Fruit fly (Drosophila melanogaster) whole organism, embryonic: ENCODE data around the gene CG14995.

Experiments used
- Atf3 ChIP-seq: fragments of 200-800 bp; sonication (Bioruptor generic); optimal IDR thresholded peaks from 3 replicates; lab custom pipeline; 2016; ENCODE audit warnings: missing biosample characterization, missing genetic modification characterization
- BEAF-32 ChIP-seq: fragments of 200-800 bp; sonication (Bioruptor generic); optimal IDR thresholded peaks from 3 replicates; lab custom pipeline; 2017; ENCODE audit warnings: missing biosample characterization, missing genetic modification characterization, mild to moderate bottlenecking, moderate library complexity, missing genetic modification reagents
- CG12155 ChIP-seq: fragments of 200-800 bp; sonication (Bioruptor generic); optimal IDR thresholded peaks from 3 replicates; lab custom pipeline; 2016; ENCODE audit warnings: missing biosample characterization, missing genetic modification characterization
- CG13894 ChIP-seq: fragments of 200-800 bp; sonication (Bioruptor generic); optimal IDR thresholded peaks from 3 replicates; lab custom pipeline; 2018; ENCODE audit warnings: missing biosample characterization, mild to moderate bottlenecking, missing genetic modification characterization, moderate library complexity
- CG14860 ChIP-seq: fragments of 200-800 bp; sonication (Bioruptor generic); IDR thresholded peaks from 3 replicates; pipeline ENCODE4 v1.3.6; 2022; ENCODE audit warnings: missing biosample characterization, missing genetic modification characterization; ENCODE audit not compliant: partially characterized antibody
- CG15479 ChIP-seq: fragments of 200-800 bp; sonication (Bioruptor generic); optimal IDR thresholded peaks from 3 replicates; lab custom pipeline; 2019; ENCODE audit warnings: missing biosample characterization, mild to moderate bottlenecking, missing genetic modification characterization, moderate library complexity
- CG18476 ChIP-seq: fragments of 200-800 bp; sonication (Bioruptor generic); optimal IDR thresholded peaks from 2 replicates; lab custom pipeline; 2016; ENCODE audit warnings: missing biosample characterization, mild to moderate bottlenecking, missing genetic modification characterization
- CG2116 ChIP-seq: fragments of 200-800 bp; sonication (Bioruptor generic); optimal IDR thresholded peaks from 3 replicates; lab custom pipeline; 2018; ENCODE audit warnings: missing biosample characterization, mild to moderate bottlenecking, missing genetic modification characterization
- CG30020 ChIP-seq: fragments of 200-800 bp; optimal IDR thresholded peaks from 2 replicates; lab custom pipeline; 2019; ENCODE audit warnings: missing biosample characterization, mild to moderate bottlenecking, missing genetic modification characterization, moderate library complexity
- CG30431 ChIP-seq: fragments of 200-800 bp; sonication (Bioruptor generic); optimal IDR thresholded peaks from 2 replicates; lab custom pipeline; 2017; ENCODE audit warnings: missing biosample characterization, missing genetic modification characterization
- CG31388 ChIP-seq: fragments of 200-800 bp; sonication (Bioruptor generic); optimal IDR thresholded peaks from 2 replicates; lab custom pipeline; 2016; ENCODE audit warnings: missing biosample characterization, missing genetic modification characterization
- CG34224 ChIP-seq: fragments of 200-800 bp; sonication (Bioruptor generic); IDR thresholded peaks from 3 replicates; pipeline ENCODE4 v1.3.6; 2022; ENCODE audit warnings: missing biosample characterization, missing genetic modification characterization; ENCODE audit not compliant: partially characterized antibody
- CG4404 ChIP-seq: fragments of 200-800 bp; sonication (Bioruptor generic); IDR thresholded peaks from 2 replicates; pipeline ENCODE4 v1.3.6; 2022; ENCODE audit warnings: missing biosample characterization, missing genetic modification characterization
- CG8765 ChIP-seq: fragments of 200-800 bp; sonication (Bioruptor generic); IDR thresholded peaks from 2 replicates; pipeline ENCODE4 v1.3.6; 2022; ENCODE audit warnings: missing biosample characterization, missing genetic modification characterization
- CG9215 ChIP-seq: fragments of 200-800 bp; sonication (Bioruptor generic); IDR thresholded peaks from 2 replicates; pipeline ENCODE4 v1.3.6; 2022; ENCODE audit warnings: missing biosample characterization, missing genetic modification characterization
- CG9609 ChIP-seq: fragments of 200-800 bp; sonication (Bioruptor generic); optimal IDR thresholded peaks from 3 replicates; lab custom pipeline; 2016; ENCODE audit warnings: missing biosample characterization, missing genetic modification characterization
- E2f2 ChIP-seq: fragments of 200-800 bp; sonication (Bioruptor generic); IDR thresholded peaks from 2 replicates; pipeline ENCODE4 v1.3.6; 2022; ENCODE audit warnings: missing biosample characterization, missing genetic modification characterization
- Fer1 ChIP-seq: fragments of 200-800 bp; sonication (Bioruptor generic); optimal IDR thresholded peaks from 2 replicates; lab custom pipeline; 2017; ENCODE audit warnings: missing biosample characterization, mild to moderate bottlenecking, missing genetic modification characterization
- H15 ChIP-seq: fragments of 200-800 bp; sonication (Bioruptor generic); IDR thresholded peaks from 3 replicates; pipeline ENCODE4 v1.3.6; 2022; ENCODE audit warnings: missing biosample characterization, missing genetic modification characterization
- Hmx ChIP-seq: fragments of 200-800 bp; sonication (Bioruptor generic); optimal IDR thresholded peaks from 2 replicates; lab custom pipeline; 2016; ENCODE audit warnings: missing biosample characterization, missing genetic modification characterization
- Hr3 ChIP-seq: fragments of 200-800 bp; sonication (Bioruptor generic); optimal IDR thresholded peaks from 3 replicates; lab custom pipeline; 2016; ENCODE audit warnings: missing biosample characterization, missing genetic modification characterization
- Hsf ChIP-seq: fragments of 200-800 bp; sonication (Bioruptor generic); optimal IDR thresholded peaks from 3 replicates; lab custom pipeline; 2016; ENCODE audit warnings: missing biosample characterization, missing genetic modification characterization
- MTF-1 ChIP-seq: fragments of 200-800 bp; sonication (Bioruptor generic); optimal IDR thresholded peaks from 2 replicates; lab custom pipeline; 2018; ENCODE audit warnings: missing biosample characterization, mild to moderate bottlenecking, missing genetic modification characterization, borderline replicate concordance
- Neu2 ChIP-seq: fragments of 200-800 bp; sonication (Bioruptor generic); optimal IDR thresholded peaks from 3 replicates; lab custom pipeline; 2016; ENCODE audit warnings: missing biosample characterization, missing genetic modification characterization, borderline replicate concordance
- Opbp ChIP-seq: fragments of 200-800 bp; sonication (Bioruptor generic); IDR thresholded peaks from 3 replicates; pipeline ENCODE4 v1.3.6; 2022; ENCODE audit warnings: missing biosample characterization, missing genetic modification characterization; ENCODE audit not compliant: partially characterized antibody
- Pdp1 ChIP-seq, 2 experiments: fragments of 200-800 bp; sonication (Bioruptor generic); optimal IDR thresholded peaks; 3 replicates each; lab custom pipeline; 2016; ENCODE audit warnings: missing biosample characterization in 2 of 2, missing genetic modification characterization in 2 of 2, mild to moderate bottlenecking in 1 of 2, moderate library complexity in 1 of 2
- Ptx1 ChIP-seq: fragments of 200-800 bp; sonication (Bioruptor generic); IDR thresholded peaks from 2 replicates; pipeline ENCODE4 v1.3.6; 2022; ENCODE audit warnings: missing biosample characterization, missing genetic modification characterization
- Ravus ChIP-seq: fragments of 200-800 bp; sonication (Bioruptor generic); IDR thresholded peaks from 2 replicates; pipeline ENCODE4 v1.3.6; 2022; ENCODE audit warnings: missing biosample characterization, missing genetic modification characterization
- Sox100B ChIP-seq: fragments of 200-800 bp; sonication (Bioruptor generic); optimal IDR thresholded peaks from 3 replicates; lab custom pipeline; 2018; ENCODE audit warnings: missing biosample characterization, mild to moderate bottlenecking, missing genetic modification characterization
- Spps ChIP-seq: fragments of 200-800 bp; sonication (Bioruptor generic); optimal IDR thresholded peaks from 2 replicates; lab custom pipeline; 2018; ENCODE audit warnings: missing biosample characterization, mild to moderate bottlenecking, missing genetic modification characterization
- Vsx1 ChIP-seq: fragments of 200-800 bp; sonication (Bioruptor generic); optimal IDR thresholded peaks from 2 replicates; lab custom pipeline; 2017; ENCODE audit warnings: missing biosample characterization, mild to moderate bottlenecking, missing genetic modification characterization, missing genetic modification reagents
- amos ChIP-seq: fragments of 200-800 bp; sonication (Bioruptor generic); IDR thresholded peaks from 2 replicates; pipeline ENCODE4 v1.3.6; 2022; ENCODE audit warnings: missing biosample characterization, missing genetic modification characterization; ENCODE audit not compliant: partially characterized antibody
- ap ChIP-seq: fragments of 200-800 bp; sonication (Bioruptor generic); IDR thresholded peaks from 2 replicates; pipeline ENCODE4 v1.3.6; 2022; ENCODE audit warnings: missing biosample characterization, missing genetic modification characterization
- bab2 ChIP-seq: fragments of 200-800 bp; sonication (Bioruptor generic); optimal IDR thresholded peaks from 2 replicates; lab custom pipeline; 2016; ENCODE audit warnings: missing biosample characterization, missing genetic modification characterization
- bsh ChIP-seq, 2 experiments: fragments of 200-800 bp; sonication (Bioruptor generic); optimal IDR thresholded peaks; 2 replicates each; lab custom pipeline; 2017 to 2018; ENCODE audit warnings: mild to moderate bottlenecking in 2 of 2, missing biosample characterization in 2 of 2, missing genetic modification characterization in 2 of 2, moderate library complexity in 1 of 2
- danr ChIP-seq: fragments of 200-800 bp; sonication (Bioruptor generic); IDR thresholded peaks from 2 replicates; pipeline ENCODE4 v1.3.6; 2022; ENCODE audit warnings: missing biosample characterization, missing genetic modification characterization
- gfzf ChIP-seq: fragments of 200-800 bp; sonication (Bioruptor generic); optimal IDR thresholded peaks from 2 replicates; lab custom pipeline; 2016; ENCODE audit warnings: missing biosample characterization, mild to moderate bottlenecking, missing genetic modification characterization, moderate library complexity
- hth ChIP-seq: fragments of >200 bp; optimal IDR thresholded peaks from 2 replicates; lab custom pipeline; 2017; ENCODE audit warnings: inconsistent platforms
- jigr1 ChIP-seq: fragments of 200-800 bp; sonication (Bioruptor generic); IDR thresholded peaks from 3 replicates; pipeline ENCODE4 v1.3.6; 2022; ENCODE audit warnings: missing biosample characterization, missing genetic modification characterization
- nerfin-2 ChIP-seq: fragments of 200-800 bp; sonication (Bioruptor generic); IDR thresholded peaks from 2 replicates; pipeline ENCODE4 v1.3.6; 2022; ENCODE audit warnings: missing biosample characterization, missing genetic modification characterization; ENCODE audit not compliant: partially characterized antibody
- pan ChIP-seq, 4 experiments: fragments of >200 bp in 3 of 4; fragments of 200-800 bp in 1 of 4; sonication (Bioruptor generic) in 1 of 4; optimal IDR thresholded peaks in 3 of 4; IDR thresholded peaks in 1 of 4; 2 replicates each; pipeline versions ENCODE4 v1.3.6 to Lab custom; 2017 to 2022; ENCODE audit warnings: missing biosample characterization in 2 of 4, missing genetic modification characterization in 2 of 4, mixed read lengths in 1 of 4
- pros ChIP-seq: fragments of 200-800 bp; sonication (Bioruptor generic); optimal IDR thresholded peaks from 3 replicates; lab custom pipeline; 2019; ENCODE audit warnings: missing biosample characterization, mild to moderate bottlenecking, missing genetic modification characterization, moderate library complexity
- sd ChIP-seq: fragments of 200-800 bp; sonication (Bioruptor generic); optimal IDR thresholded peaks from 3 replicates; lab custom pipeline; 2018; ENCODE audit warnings: missing biosample characterization, mild to moderate bottlenecking, missing genetic modification characterization, moderate library complexity
- sens ChIP-seq: fragments of 200-800 bp; sonication (Bioruptor generic); peaks from one replicate; lab custom pipeline; 2016; ENCODE audit warnings: missing biosample characterization, missing genetic modification characterization
- so ChIP-seq: fragments of 200-800 bp; sonication (Bioruptor generic); IDR thresholded peaks from 3 replicates; pipeline ENCODE4 v1.3.6; 2022; ENCODE audit warnings: missing biosample characterization, missing genetic modification characterization
- tna ChIP-seq: fragments of 200-800 bp; sonication (Bioruptor generic); IDR thresholded peaks from 2 replicates; pipeline ENCODE4 v1.3.6; 2022; ENCODE audit warnings: missing biosample characterization, missing genetic modification characterization; ENCODE audit not compliant: partially characterized antibody
- unpg ChIP-seq: fragments of 200-800 bp; sonication (Bioruptor generic); optimal IDR thresholded peaks from 3 replicates; lab custom pipeline; 2018; ENCODE audit warnings: missing biosample characterization, mild to moderate bottlenecking, missing genetic modification characterization, moderate library complexity
- wdn ChIP-seq: fragments of 200-800 bp; sonication (Bioruptor generic); IDR thresholded peaks from 2 replicates; pipeline ENCODE4 v1.3.6; 2022; ENCODE audit warnings: missing biosample characterization, missing genetic modification characterization

Gene CG14995

dm6 chr3L:4070221-4070995 lies 32.6 kb downstream of the CG14995 start (continued):
- no peak for TF ChIP-seq tna (GFP tag; lab: Robert Waterston, UW)
- TF ChIP-seq CG31388 (GFP tag; lab: Kevin White, UChicago): peak; percentile 53
- TF ChIP-seq unpg (GFP tag; lab: Kevin White, UChicago): peak; percentile 90
- TF ChIP-seq CG34224 (GFP tag; lab: Robert Waterston, UW): no peak
- peak; percentile 61 for TF ChIP-seq Sox100B (GFP tag; lab: Kevin White, UChicago)
- TF ChIP-seq Hsf (GFP tag; lab: Kevin White, UChicago): peak; percentile 92
- peak; percentile 87 for TF ChIP-seq H15
- TF ChIP-seq CG4404 (GFP tag; lab: Robert Waterston, UW): peak; percentile 75
- TF ChIP-seq BEAF-32 (GFP tag; lab: Kevin White, UChicago): no peak
- no peak for TF ChIP-seq amos
- TF ChIP-seq Vsx1 (GFP tag; lab: Kevin White, UChicago): peak; percentile 63
- TF ChIP-seq MTF-1: peak; percentile 73
- peak; percentile 13 for TF ChIP-seq CG2116 (GFP tag; lab: Kevin White, UChicago)
- TF ChIP-seq Ptx1 (GFP tag; lab: Robert Waterston, UW): peak; percentile 95
- TF ChIP-seq Atf3 (GFP tag; lab: Kevin White, UChicago): peak; percentile 76
- peak; percentile 65 for TF ChIP-seq CG8765 (GFP tag; lab: Robert Waterston, UW)
- TF ChIP-seq CG15479 (GFP tag; lab: Kevin White, UChicago): no peak
- TF ChIP-seq Opbp (GFP tag; lab: Robert Waterston, UW): no peak
- TF ChIP-seq sd (tag; lab: Kevin White, UChicago): peak; percentile 65
- TF ChIP-seq Neu2 (GFP tag; lab: Kevin White, UChicago): peak; percentile 36
- TF ChIP-seq wdn (GFP tag; lab: Robert Waterston, UW): peak; percentile 88
- TF ChIP-seq gfzf (GFP tag; lab: Kevin White, UChicago): no peak
- no peak for TF ChIP-seq hth (lab: Kevin White, UChicago)
- TF ChIP-seq Hmx (GFP tag; lab: Kevin White, UChicago): peak; percentile 27
- TF ChIP-seq Ravus (GFP tag; lab: Robert Waterston, UW): peak; percentile 85
- TF ChIP-seq bsh (GFP tag; optimal IDR thresholded peaks at IDR 0.05; lab: Kevin White, UChicago): peak; percentile 88 to 91
- TF ChIP-seq sens (GFP tag; lab: Kevin White, UChicago): peak; percentile 92
- peak; percentile 88; the same call in 2 of the 3 replicates for TF ChIP-seq jigr1 (GFP tag; lab: Robert Waterston, UW)
- TF ChIP-seq CG9609: peak; percentile 90
- peak; percentile 33 for TF ChIP-seq bab2 (GFP tag; lab: Kevin White, UChicago)
- no peak for TF ChIP-seq CG13894
- TF ChIP-seq CG14860: no peak
- TF ChIP-seq CG18476 (GFP tag; lab: Kevin White, UChicago): peak; percentile 62
- TF ChIP-seq Fer1 (GFP tag; lab: Kevin White, UChicago): peak; percentile 83
- TF ChIP-seq nerfin-2 (GFP tag; lab: Robert Waterston, UW): no peak
- peak; percentile 69 for TF ChIP-seq E2f2
- peak; percentile 93 for TF ChIP-seq so (GFP tag; lab: Robert Waterston, UW)
- TF ChIP-seq CG9215 (GFP tag; lab: Robert Waterston, UW): peak; percentile 82
- no peak for TF ChIP-seq CG30020 (tag; lab: Kevin White, UChicago)
- TF ChIP-seq CG12155 (GFP tag; lab: Kevin White, UChicago): peak; percentile 80
- peak; percentile 45 for TF ChIP-seq Spps (tag; lab: Kevin White, UChicago)
- TF ChIP-seq CG30431 (GFP tag; lab: Kevin White, UChicago): peak; percentile 81
- TF ChIP-seq Hr3: peak; percentile 77
- no peak for TF ChIP-seq pros (GFP tag; lab: Kevin White, UChicago)
- peak; percentile 89 for TF ChIP-seq danr (GFP tag; lab: Robert Waterston, UW)
- TF ChIP-seq pan (optimal IDR thresholded peaks at IDR 0.05; lab: Kevin White, UChicago): no peak
- TF ChIP-seq pan (GFP tag; optimal IDR thresholded peaks at IDR 0.05 in 1 of 2, IDR thresholded peaks at IDR 0.05 in 1 of 2): peak in 1 of 2 experiments; percentile 94
- peak; percentile 83 to 88 for TF ChIP-seq Pdp1 (GFP tag; optimal IDR thresholded peaks at IDR 0.05; lab: Kevin White, UChicago)
- TF ChIP-seq ap: peak; percentile 93
